Worm (Caenorhabditis elegans) whole organism, dauer: ENCODE results near the gene F46C8.8.

ENCODE experiments used
- unc-62 ChIP-seq: sonication (generic microtip); optimal IDR thresholded peaks from 2 replicates; lab custom pipeline; 2017; ENCODE audit warnings: missing biosample characterization, missing genetic modification reagents, missing genetic modification characterization

Gene F46C8.8

ce11 chrX:7554326-7554725 is at the start of gene F46C8.8:
TSS of gene F46C8.8 (minus strand) at chrX:7554426.
- no peak for TF ChIP-seq unc-62 (GFP tag; lab: Kevin White, UChicago)

ce11 chrX:7596627-7597026 is 42.4 kb upstream of the F46C8.8 start, which contains the start of gene C44E12.1:
TSS of gene C44E12.1 (plus strand) at chrX:7596927.
- TF ChIP-seq unc-62 (GFP tag; lab: Kevin White, UChicago), result no peak

ce11 chrX:7596029-7596428 is 41.8 kb upstream of the F46C8.8 start:
- TF ChIP-seq unc-62 (GFP tag; lab: Kevin White, UChicago), result no peak

- TF ChIP-seq unc-62 (GFP tag; lab: Kevin White, UChicago), result no peak
These were observed 39.8 kb upstream of the F46C8.8 start for ce11 chrX:7593931-7594544.

ce11 chrX:7590756-7591155 is 36.5 kb upstream of the F46C8.8 start:
- TF ChIP-seq unc-62 (GFP tag; lab: Kevin White, UChicago), result no peak

- no peak for TF ChIP-seq unc-62 (GFP tag; lab: Kevin White, UChicago)
These were observed 33.6 kb upstream of the F46C8.8 start for ce11 chrX:7587741-7588235.

ce11 chrX:7586588-7586987 is 32.4 kb upstream of the F46C8.8 start:
- no peak for TF ChIP-seq unc-62 (GFP tag; lab: Kevin White, UChicago)

- no peak for TF ChIP-seq unc-62 (GFP tag; lab: Kevin White, UChicago)
These were observed 31.5 kb upstream of the F46C8.8 start, which contains the start of gene adt-2 for ce11 chrX:7585610-7586259. TSS of gene adt-2 (plus strand) at chrX:7586209.

ce11 chrX:7583930-7584329 is 29.7 kb upstream of the F46C8.8 start:
- TF ChIP-seq unc-62 (GFP tag; lab: Kevin White, UChicago), result no peak

- no peak for TF ChIP-seq unc-62 (GFP tag; lab: Kevin White, UChicago)
These were observed 28.0 kb upstream of the F46C8.8 start for ce11 chrX:7582223-7582622.

- no peak for TF ChIP-seq unc-62 (GFP tag; lab: Kevin White, UChicago)
These were observed 24.1 kb upstream of the F46C8.8 start for ce11 chrX:7578308-7578707.

- no peak for TF ChIP-seq unc-62 (GFP tag; lab: Kevin White, UChicago)
These were observed 23.4 kb upstream of the F46C8.8 start for ce11 chrX:7577458-7578158.

ce11 chrX:7575939-7576338 is 21.7 kb upstream of the F46C8.8 start:
- no peak for TF ChIP-seq unc-62 (GFP tag; lab: Kevin White, UChicago)

ce11 chrX:7573629-7574028 is 19.4 kb upstream of the F46C8.8 start:
- no peak for TF ChIP-seq unc-62 (GFP tag; lab: Kevin White, UChicago)

ce11 chrX:7573572-7573628 is 19.2 kb upstream of the F46C8.8 start, which contains the start of the genes unc-98 and F08C6.18:
TSS of gene unc-98 (minus strand) at chrX:7573619.
TSS of gene F08C6.18 (minus strand) at chrX:7573628.
- no peak for TF ChIP-seq unc-62 (GFP tag; lab: Kevin White, UChicago)

ce11 chrX:7573172-7573571 is 18.9 kb upstream of the F46C8.8 start:
- TF ChIP-seq unc-62 (GFP tag; lab: Kevin White, UChicago), result no peak

- TF ChIP-seq unc-62 (GFP tag; lab: Kevin White, UChicago), result no peak
These were observed 17.8 kb upstream of the F46C8.8 start, which contains the start of gene pcyt-1 for ce11 chrX:7572057-7572456. TSS of gene pcyt-1 (plus strand) at chrX:7572357.
